Worm (Caenorhabditis elegans) whole organism, late embryonic: Measurements from ENCODE around the gene gei-15.
"Not testable (repeated sequence)": the region's sequence is repeated elsewhere in the genome, so short reads cannot be mapped to it uniquely, and the experiment has no call there.

Experiments used
- C38D4.7 ChIP-seq: fragments of 200-800 bp; sonication (Bioruptor generic); optimal IDR thresholded peaks from 2 replicates; lab custom pipeline; 2018; ENCODE audit warnings: mild to moderate bottlenecking, missing genetic modification characterization, moderate library complexity, missing compliant biosample characterization
- elt-4 ChIP-seq: sonication (generic microtip); optimal IDR thresholded peaks from 2 replicates; lab custom pipeline; 2016; ENCODE audit warnings: missing genetic modification characterization, missing compliant biosample characterization
- hlh-13 ChIP-seq: fragments of 200-800 bp; sonication (Bioruptor generic); optimal IDR thresholded peaks from 2 replicates; lab custom pipeline; 2018; ENCODE audit warnings: mild to moderate bottlenecking, missing genetic modification characterization, missing compliant biosample characterization
- lin-11 ChIP-seq: fragments of 200-800 bp; sonication (Bioruptor generic); optimal IDR thresholded peaks from 2 replicates; lab custom pipeline; 2018; ENCODE audit warnings: mild to moderate bottlenecking, missing genetic modification characterization, missing compliant biosample characterization
- nfya-1 ChIP-seq: sonication (generic microtip); optimal IDR thresholded peaks from 2 replicates; lab custom pipeline; 2017; ENCODE audit warnings: missing genetic modification characterization, mild to moderate bottlenecking, missing compliant biosample characterization, antibody characterized with exemption, moderate library complexity
- nhr-11 ChIP-seq: fragments of 150-350 bp; optimal IDR thresholded peaks from 2 replicates; lab custom pipeline; 2014; ENCODE audit warnings: missing biosample characterization, missing genetic modification characterization
- pha-4 ChIP-seq: fragments of 150-350 bp; optimal IDR thresholded peaks from 2 replicates; lab custom pipeline; 2018; ENCODE audit warnings: missing biosample characterization, missing genetic modification reagents, missing genetic modification characterization
- pqm-1 ChIP-seq: sonication (generic microtip); optimal IDR thresholded peaks from 2 replicates; lab custom pipeline; 2016; ENCODE audit warnings: missing genetic modification characterization, missing compliant biosample characterization
- sox-2 ChIP-seq: fragments of 200-800 bp; sonication (Bioruptor generic); IDR thresholded peaks from 2 replicates; pipeline ENCODE4 v1.3.6; 2022; ENCODE audit warnings: missing genetic modification reagents, missing genetic modification characterization, missing compliant biosample characterization
- tbx-7 ChIP-seq: sonication (generic microtip); optimal IDR thresholded peaks from 2 replicates; lab custom pipeline; 2016; ENCODE audit warnings: missing genotype, missing genetic modification characterization, missing compliant biosample characterization
- unc-3 ChIP-seq, 2 experiments: fragments of 200-800 bp in 1 of 2; sonication (Bioruptor generic) in 1 of 2; sonication (generic microtip) in 1 of 2; conservative IDR thresholded peaks in 1 of 2; optimal IDR thresholded peaks in 1 of 2; 2 replicates each; pipeline versions ENCODE4 v1.3.6 to Lab custom; 2016 to 2022; ENCODE audit warnings: missing compliant biosample characterization in 2 of 2, missing genetic modification characterization in 2 of 2, missing genetic modification reagents in 1 of 2

ce11 chrX:6868669-6869068 is 45.6 kb upstream of the gei-15 start, which contains the start of gene C53B7.6:
- TF ChIP-seq pqm-1; unc-3 (GFP tag; conservative IDR thresholded peaks at IDR 0.05; lab: Robert Waterston, UW); unc-3 (tag; optimal IDR thresholded peaks at IDR 0.05; lab: Kevin White, UChicago); tbx-7 (tag; lab: Kevin White, UChicago); lin-11 (tag; lab: Kevin White, UChicago); sox-2 (GFP tag; lab: Robert Waterston, UW); pha-4 (tag; lab: Kevin White, UChicago); C38D4.7 (GFP tag; lab: Kevin White, UChicago); nhr-11 (tag; lab: Kevin White, UChicago); hlh-13; nfya-1 (tag; lab: Kevin White, UChicago); elt-4 (tag; lab: Kevin White, UChicago): not testable (repeated sequence)
